Worm (Caenorhabditis elegans): ENCODE data around the gene Y61A9LA.4.

The Y61A9LA.4 gene

DNA sequence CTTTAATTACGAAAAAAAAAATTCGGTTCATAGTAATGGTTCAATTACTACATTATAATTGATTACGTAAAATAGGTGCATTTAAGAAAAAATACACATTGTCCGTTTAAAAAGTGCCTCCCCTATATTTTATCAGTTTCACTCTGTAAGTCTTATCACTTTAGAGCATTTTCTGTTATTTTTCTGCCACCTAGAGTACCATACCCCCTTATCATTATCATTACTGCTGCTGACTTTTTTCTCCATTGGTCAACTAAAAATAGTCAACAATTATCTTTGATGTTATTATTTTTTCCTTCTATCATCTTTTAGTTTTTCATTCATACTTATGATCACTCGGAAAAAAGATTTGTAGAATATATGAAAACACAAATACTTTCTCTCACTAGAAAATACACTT lies 37.9 kb downstream of the Y61A9LA.4 start:
- peak; percentile 76 for TF ChIP-seq elt-2 (tag; optimal IDR thresholded peaks at IDR 0.05)
- no peak for TF ChIP-seq F16B12.6 (tag; optimal IDR thresholded peaks at IDR 0.05)
- no peak for TF ChIP-seq xbp-1 (tag; optimal IDR thresholded peaks at IDR 0.05)

ce11 chrV:4599225-4599624 lies 38.7 kb downstream of the Y61A9LA.4 start:
- no peak for TF ChIP-seq efl-1 (optimal IDR thresholded peaks at IDR 0.05)
- peak in 1 of 2 experiments; percentile 90 for TF ChIP-seq efl-1 (GFP tag; optimal IDR thresholded peaks at IDR 0.05 in 1 of 2)
- no peak for TF ChIP-seq grh-1 (GFP tag; IDR thresholded peaks at IDR 0.05)

DNA sequence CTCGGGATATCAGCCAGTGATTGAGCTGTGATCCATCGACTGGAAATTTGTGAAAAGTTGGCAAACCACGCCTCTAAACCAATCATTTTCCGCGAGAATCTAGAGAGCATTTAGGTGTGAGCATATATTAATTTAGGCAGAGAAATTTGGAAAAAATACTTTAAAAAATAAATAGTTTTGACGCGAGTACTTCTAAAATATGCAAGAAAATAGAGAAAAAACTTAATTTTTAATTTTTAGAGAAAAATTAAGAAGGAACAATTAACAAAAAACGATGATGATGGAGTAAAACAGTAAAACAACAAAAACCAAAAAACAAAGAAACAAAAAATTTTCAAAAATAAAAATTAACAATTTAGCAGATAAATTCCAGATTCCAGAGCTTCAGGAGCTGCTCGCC lies 46.3 kb downstream of the Y61A9LA.4 start, which contains the start of gene txt-6:
Gene txt-6, minus strand, starts transcription at position 101 of the 400 bp plus-strand sequence.
- TF ChIP-seq nhr-20 (tag; optimal IDR thresholded peaks at IDR 0.05) (no peak), mdl-1 (tag; optimal IDR thresholded peaks at IDR 0.05) (no peak), tlp-1 (tag; optimal IDR thresholded peaks at IDR 0.05) (no peak), Y116A8C.19 (tag; optimal IDR thresholded peaks at IDR 0.05; ENCODE audit: borderline replicate concordance) (no peak), unc-30 (tag; optimal IDR thresholded peaks at IDR 0.05) (no peak)
